Worm (Caenorhabditis elegans) whole organism, early embryonic: ENCODE results near the gene F38B2.3.

Source experiments
- B0310.2 ChIP-seq: sonication (generic microtip); optimal IDR thresholded peaks from 2 replicates; lab custom pipeline; 2016; ENCODE audit warnings: mild to moderate bottlenecking, missing genetic modification characterization, missing compliant biosample characterization
- F13C5.2 ChIP-seq: sonication (generic microtip); optimal IDR thresholded peaks from 2 replicates; lab custom pipeline; 2017; ENCODE audit warnings: mild to moderate bottlenecking, missing genetic modification characterization, inconsistent platforms, missing compliant biosample characterization
- aly-1 ChIP-seq: sonication (generic microtip); optimal IDR thresholded peaks from 2 replicates; lab custom pipeline; 2016; ENCODE audit warnings: missing genetic modification characterization, missing compliant biosample characterization
- ama-1 ChIP-seq: fragments of 150-350 bp; optimal IDR thresholded peaks from 2 replicates; lab custom pipeline; 2014
- ceh-13 ChIP-seq: fragments of 200-800 bp; sonication (Bioruptor generic); optimal IDR thresholded peaks from 2 replicates; lab custom pipeline; 2018; ENCODE audit warnings: mild to moderate bottlenecking, missing genetic modification characterization, missing compliant biosample characterization
- ceh-36 ChIP-seq: sonication (generic microtip); optimal IDR thresholded peaks from 2 replicates; lab custom pipeline; 2016; ENCODE audit warnings: missing genetic modification characterization, inconsistent platforms, missing compliant biosample characterization
- ets-7 ChIP-seq: sonication (generic microtip); optimal IDR thresholded peaks from 2 replicates; lab custom pipeline; 2016; ENCODE audit warnings: missing genotype, missing genetic modification characterization, missing compliant biosample characterization
- flt-1 ChIP-seq: fragments of 200-800 bp; sonication (Bioruptor generic); IDR thresholded peaks from 2 replicates; pipeline ENCODE4 v1.3.6; 2022; ENCODE audit warnings: missing genetic modification characterization, missing compliant biosample characterization
- hmbx-1 ChIP-seq: sonication (generic microtip); optimal IDR thresholded peaks from 2 replicates; lab custom pipeline; 2016; ENCODE audit warnings: mild to moderate bottlenecking, missing genetic modification characterization, missing compliant biosample characterization
- hmg-4 ChIP-seq: fragments of 200-800 bp; sonication (Bioruptor generic); optimal IDR thresholded peaks from 2 replicates; lab custom pipeline; 2018; ENCODE audit warnings: mild to moderate bottlenecking, missing genetic modification characterization, missing compliant biosample characterization
- hnd-1 ChIP-seq: sonication (generic microtip); optimal IDR thresholded peaks from 2 replicates; lab custom pipeline; 2016; ENCODE audit warnings: missing genetic modification characterization, missing compliant biosample characterization
- pes-1 ChIP-seq: fragments of 200-800 bp; sonication (Bioruptor generic); IDR thresholded peaks from 2 replicates; pipeline ENCODE4 v1.3.6; 2022; ENCODE audit warnings: missing genetic modification reagents, missing genetic modification characterization, missing compliant biosample characterization
- scrt-1 ChIP-seq: fragments of 200-800 bp; sonication (Bioruptor generic); IDR thresholded peaks from 2 replicates; pipeline ENCODE4 v1.3.6; 2022; ENCODE audit warnings: missing genetic modification characterization, missing compliant biosample characterization
- sea-1 ChIP-seq: fragments of 200-800 bp; sonication (Bioruptor generic); conservative IDR thresholded peaks from 2 replicates; pipeline ENCODE4 v1.3.6; 2022; ENCODE audit warnings: missing genetic modification characterization, missing compliant biosample characterization
- tbx-11 ChIP-seq: fragments of 200-800 bp; sonication (Bioruptor generic); IDR thresholded peaks from 2 replicates; pipeline ENCODE4 v1.3.6; 2022; ENCODE audit warnings: missing genetic modification characterization, missing compliant biosample characterization
- tbx-37 ChIP-seq: fragments of 200-800 bp; sonication (Bioruptor generic); conservative IDR thresholded peaks from 2 replicates; pipeline ENCODE4 v1.3.6; 2022; ENCODE audit warnings: missing genetic modification reagents, missing genetic modification characterization, missing compliant biosample characterization
- tra-4 ChIP-seq: sonication (generic microtip); optimal IDR thresholded peaks from 2 replicates; lab custom pipeline; 2017; ENCODE audit warnings: missing genetic modification characterization, missing compliant biosample characterization

Gene F38B2.3

DNA sequence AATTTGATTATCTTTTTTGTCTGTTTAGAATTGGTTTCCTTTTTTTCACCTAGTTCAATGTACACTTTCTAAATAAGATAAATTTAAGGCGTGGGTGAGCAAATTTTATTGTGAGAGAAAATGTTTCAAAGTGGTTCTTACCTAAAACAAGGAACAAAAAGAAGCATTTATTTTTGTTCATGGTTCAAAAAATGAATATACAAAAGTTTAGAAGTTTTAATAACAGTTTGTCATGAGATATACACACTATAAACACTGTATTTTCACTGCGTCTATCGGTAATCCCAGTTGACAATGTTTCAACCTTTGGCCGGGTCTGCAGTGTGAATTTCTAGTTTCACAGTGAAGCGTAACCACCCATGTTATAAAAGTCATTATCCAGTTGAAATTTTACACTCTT is 29.2 kb upstream of the F38B2.3 start, which contains the start of gene F08G12.11:
F08G12.11 (minus strand) TSS at position 181 of the 400 bp plus-strand sequence.
- TF ChIP-seq sea-1 (GFP tag; lab: Robert Waterston, UW): no peak
- no peak for TF ChIP-seq B0310.2 (tag; lab: Kevin White, UChicago)
- no peak for TF ChIP-seq hmg-4
- no peak for TF ChIP-seq hnd-1 (tag; lab: Kevin White, UChicago)
- no peak for TF ChIP-seq scrt-1 (GFP tag; lab: Robert Waterston, UW)
- no peak for TF ChIP-seq tbx-37 (GFP tag; lab: Robert Waterston, UW)
- TF ChIP-seq ama-1 (lab: Kevin White, UChicago): no peak
- TF ChIP-seq F13C5.2 (tag; lab: Kevin White, UChicago): no peak
- TF ChIP-seq tbx-11 (GFP tag; lab: Robert Waterston, UW): no peak
- TF ChIP-seq flt-1: no peak
- TF ChIP-seq ceh-13 (GFP tag; lab: Kevin White, UChicago): no peak
- no peak for TF ChIP-seq tra-4 (tag; lab: Kevin White, UChicago)
- no peak for TF ChIP-seq ets-7 (tag; lab: Kevin White, UChicago)
- no peak for TF ChIP-seq hmbx-1
- TF ChIP-seq ceh-36 (tag; lab: Kevin White, UChicago): no peak
- TF ChIP-seq pes-1 (GFP tag; lab: Robert Waterston, UW): no peak

ce11 chrX:11310285-11310838 is 24.2 kb upstream of the F38B2.3 start, which contains the start of gene F08G12.5:
Gene F08G12.5 (minus strand): TSS chrX:11310285.
- TF ChIP-seq ceh-36 (tag; lab: Kevin White, UChicago) (no peak), F13C5.2 (tag; lab: Kevin White, UChicago) (no peak), tra-4 (tag; lab: Kevin White, UChicago) (no peak), ceh-13 (GFP tag; lab: Kevin White, UChicago) (no peak), B0310.2 (tag; lab: Kevin White, UChicago) (no peak), tbx-37 (GFP tag; lab: Robert Waterston, UW) (no peak), scrt-1 (GFP tag; lab: Robert Waterston, UW) (no peak), tbx-11 (GFP tag; lab: Robert Waterston, UW) (no peak), ama-1 (lab: Kevin White, UChicago) (no peak), hmbx-1 (no peak), hmg-4 (no peak), pes-1 (GFP tag; lab: Robert Waterston, UW) (no peak), aly-1 (no peak), flt-1 (no peak), sea-1 (GFP tag; lab: Robert Waterston, UW) (no peak), hnd-1 (tag; lab: Kevin White, UChicago) (no peak), ets-7 (tag; lab: Kevin White, UChicago) (no peak)

DNA sequence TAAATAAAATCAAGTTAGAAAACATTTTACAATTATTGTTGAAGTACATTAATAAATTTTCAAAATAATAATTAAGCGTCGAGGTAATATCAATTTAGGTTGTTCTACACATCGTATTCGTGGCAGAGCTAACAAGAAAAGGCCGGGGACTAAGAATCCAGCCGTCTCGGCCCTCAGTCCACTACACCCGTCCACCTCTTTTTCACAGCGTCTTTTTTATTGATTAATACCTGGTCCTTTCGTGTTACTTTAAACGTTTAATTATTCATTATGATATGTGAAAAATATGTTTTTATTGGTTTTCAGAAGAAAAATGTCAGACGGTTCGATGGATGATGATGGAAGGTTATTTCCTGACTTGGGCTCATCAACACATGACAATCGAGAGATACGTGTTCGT is 20.9 kb upstream of the F38B2.3 start, which contains the start of gene vhl-1:
vhl-1 (plus strand) TSS at position 301 of the 400 bp plus-strand sequence.
- TF ChIP-seq hmbx-1 (no peak), tbx-11 (GFP tag; lab: Robert Waterston, UW) (no peak)

ce11 chrX:11305773-11306172 is 19.6 kb upstream of the F38B2.3 start, which contains the start of gene F08G12.1:
Gene F08G12.1 (minus strand): TSS chrX:11305873.
- TF ChIP-seq F13C5.2 (tag; lab: Kevin White, UChicago): no peak
- TF ChIP-seq tbx-37 (GFP tag; lab: Robert Waterston, UW): no peak
- TF ChIP-seq ets-7 (tag; lab: Kevin White, UChicago): no peak
- TF ChIP-seq tbx-11 (GFP tag; lab: Robert Waterston, UW): no peak
- no peak for TF ChIP-seq ama-1 (lab: Kevin White, UChicago)
- TF ChIP-seq ceh-13 (GFP tag; lab: Kevin White, UChicago): no peak
- TF ChIP-seq tra-4 (tag; lab: Kevin White, UChicago): no peak
- TF ChIP-seq flt-1: no peak

DNA sequence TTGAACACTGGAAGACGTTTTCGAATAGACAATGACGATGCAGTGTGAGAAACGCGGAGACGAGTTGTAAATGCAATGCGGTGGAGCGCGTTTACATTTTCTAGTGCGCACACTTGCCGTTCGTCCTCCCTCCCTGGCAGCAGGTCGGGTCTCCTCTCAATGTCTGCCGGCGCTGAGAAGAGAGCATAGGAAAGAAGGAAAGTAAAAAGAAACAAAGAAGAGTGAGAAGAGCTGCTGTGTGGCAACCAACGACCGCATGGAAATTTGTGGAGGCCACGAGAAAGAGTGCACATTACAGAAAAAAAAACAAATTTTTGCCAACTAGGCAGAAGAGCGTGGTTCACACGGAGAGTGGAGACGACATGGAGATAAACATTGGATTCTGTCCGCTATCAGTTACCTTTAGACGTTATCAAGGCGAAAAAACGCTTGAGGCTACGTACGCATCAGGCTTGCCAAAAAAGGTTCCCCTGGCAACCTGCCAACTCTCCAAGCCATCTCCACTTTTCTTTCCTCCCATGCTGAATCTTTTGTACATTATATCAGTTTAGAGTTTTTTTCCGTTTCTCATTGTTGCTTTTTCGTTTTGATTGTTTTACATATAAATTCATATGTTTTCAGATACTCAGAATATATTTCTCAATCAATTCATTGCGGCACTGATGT is 13.6 kb upstream of the F38B2.3 start, which contains the start of the genes snrp-40.1 and F08G12.3:
snrp-40.1 (minus strand) TSS at position 143 of the 666 bp plus-strand sequence.
F08G12.3 (plus strand) TSS at position 616 of the 666 bp plus-strand sequence.
- peak; percentile 13 for TF ChIP-seq ets-7 (tag; lab: Kevin White, UChicago)
- TF ChIP-seq hmbx-1: no peak
- TF ChIP-seq F13C5.2 (tag; lab: Kevin White, UChicago): peak; percentile 47
- TF ChIP-seq hmg-4: peak; percentile 82

DNA sequence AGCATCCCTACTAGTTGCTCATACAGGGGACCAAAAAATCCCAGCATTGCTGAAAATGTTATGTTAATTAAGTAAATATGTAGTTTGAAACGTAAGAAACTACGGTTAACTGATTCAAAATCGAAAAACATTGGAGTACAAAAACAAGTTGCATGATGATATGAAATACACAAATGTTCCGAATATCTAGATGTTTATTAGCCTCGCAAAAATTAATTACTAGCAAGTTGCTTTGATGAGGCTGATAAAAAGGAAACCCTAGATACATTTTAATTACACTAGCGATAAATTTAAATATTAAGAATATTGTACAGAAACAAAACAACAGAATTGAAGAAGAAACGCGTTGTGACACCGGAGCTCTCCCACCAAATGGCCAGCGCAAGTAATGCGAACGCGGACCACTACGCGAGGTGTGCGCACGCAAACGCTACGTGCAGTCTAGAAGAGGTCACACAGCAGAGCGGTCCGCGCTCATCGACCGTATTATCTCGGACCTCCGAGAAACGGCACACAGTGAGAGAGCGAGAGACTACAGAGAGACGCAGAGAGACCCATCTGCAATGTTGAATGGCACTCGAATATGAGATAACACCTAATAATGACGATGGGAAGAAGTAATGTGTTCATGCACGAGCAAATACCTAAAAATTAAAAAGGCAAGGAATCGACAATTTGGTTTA is 10.7 kb upstream of the F38B2.3 start, which contains the start of gene inx-2:
inx-2 (minus strand) TSS at position 51 of the 683 bp plus-strand sequence.
- TF ChIP-seq tra-4 (tag; lab: Kevin White, UChicago) (no peak), aly-1 (no peak), hmg-4 (peak; percentile 61)

DNA sequence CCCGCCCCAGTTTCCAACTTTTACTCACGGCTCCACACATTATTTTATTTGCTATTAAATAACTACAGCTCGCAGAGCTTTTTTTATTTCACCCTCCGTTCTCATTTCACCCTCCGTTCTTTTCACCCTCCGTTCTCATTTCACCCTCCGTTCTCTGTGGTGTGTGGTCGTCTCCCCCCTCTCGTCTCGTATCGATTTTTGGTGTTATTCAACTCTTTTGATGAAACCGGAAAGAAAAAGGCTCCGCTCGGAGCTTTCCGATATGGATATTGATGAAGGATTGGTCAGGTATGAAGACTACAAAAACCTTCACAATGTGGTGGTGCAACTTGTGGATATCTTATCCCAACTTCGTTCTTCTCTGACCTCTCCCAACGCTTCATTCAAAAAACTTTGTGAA is 4.4 kb upstream of the F38B2.3 start:
- TF ChIP-seq flt-1 (no peak), pes-1 (GFP tag; lab: Robert Waterston, UW) (no peak), tbx-11 (GFP tag; lab: Robert Waterston, UW) (no peak), ama-1 (lab: Kevin White, UChicago) (no peak), hnd-1 (tag; lab: Kevin White, UChicago) (no peak), ceh-36 (tag; lab: Kevin White, UChicago) (no peak)
